Worm (Caenorhabditis elegans): ENCODE data around the gene parn-2.

- TF ChIP-seq fax-1 (tag; optimal IDR thresholded peaks at IDR 0.05), result no peak
- TF ChIP-seq fkh-10 (GFP tag; optimal IDR thresholded peaks at IDR 0.05), result no peak
- no peak for TF ChIP-seq C38D4.7 (GFP tag; optimal IDR thresholded peaks at IDR 0.05)
- no peak for TF ChIP-seq hlh-6 (tag; optimal IDR thresholded peaks at IDR 0.05)
- no peak for TF ChIP-seq pha-4 (tag; optimal IDR thresholded peaks at IDR 0.05)
Observed at ce11 chrII:12274944-12275343, 18.5 kb upstream of the parn-2 start, which contains the start of gene Y57A10A.27.
